Worm (Caenorhabditis elegans): ENCODE measurements around the gene gcy-18.

gcy-18 gene

ce11 chrIV:12915479-12915878, 55.6 kb downstream of the gcy-18 start, which contains the start of gene srz-15:
srz-15 (plus strand) TSS chrIV:12915779.
- no peak for TF ChIP-seq hlh-12 (tag; optimal IDR thresholded peaks at IDR 0.05)
- TF ChIP-seq fkh-3 (tag; optimal IDR thresholded peaks at IDR 0.05): no peak
- TF ChIP-seq xnd-1 (tag; optimal IDR thresholded peaks at IDR 0.05): no peak
- TF ChIP-seq F10E7.11 (tag; optimal IDR thresholded peaks at IDR 0.05): no peak
- TF ChIP-seq ZK185.1 (tag; optimal IDR thresholded peaks at IDR 0.05; ENCODE audit: poor library complexity, severe bottlenecking): no peak
- no peak for TF ChIP-seq ceh-100 (GFP tag; IDR thresholded peaks at IDR 0.05)
- TF ChIP-seq ztf-3 (GFP tag; optimal IDR thresholded peaks at IDR 0.05): no peak
- no peak for TF ChIP-seq rec-8 (tag; optimal IDR thresholded peaks at IDR 0.05)
- no peak for TF ChIP-seq rpc-1 (optimal IDR thresholded peaks at IDR 0.05)
- TF ChIP-seq rpc-1 (tag; optimal IDR thresholded peaks at IDR 0.05): no peak
- TF ChIP-seq hmg-1.2 (GFP tag; IDR thresholded peaks at IDR 0.05): no peak
- TF ChIP-seq hmg-20 (GFP tag; IDR thresholded peaks at IDR 0.05): no peak
- TF ChIP-seq hrde-1 (tag; optimal IDR thresholded peaks at IDR 0.05; ENCODE audit: borderline replicate concordance): no peak
- TF ChIP-seq rcor-1 (GFP tag; IDR thresholded peaks at IDR 0.05): no peak
- TF ChIP-seq tbp1 (GFP tag; optimal IDR thresholded peaks at IDR 0.05): no peak
- no peak for TF ChIP-seq Y67H2A.10 (GFP tag; conservative IDR thresholded peaks at IDR 0.05)
- TF ChIP-seq K12H6.12 (tag; optimal IDR thresholded peaks at IDR 0.05): no peak
- TF ChIP-seq snpc-1.1 (tag; optimal IDR thresholded peaks at IDR 0.05; ENCODE audit: insufficient read depth): no peak
- no peak for TF ChIP-seq egrh-3 (GFP tag; IDR thresholded peaks at IDR 0.05)

All from whole organism, young adult.